Fruit fly (Drosophila melanogaster) S2 (cell line): Measurements from ENCODE around the gene CG44153.

Experiments used
- CG8478 ChIP-seq: fragments of >200 bp; optimal IDR thresholded peaks from 2 replicates; lab custom pipeline; 2018
- CTCF ChIP-seq, 2 experiments: fragments of >200 bp; optimal IDR thresholded peaks; 2 replicates each; lab custom pipeline; 2018

Gene CG44153

DNA sequence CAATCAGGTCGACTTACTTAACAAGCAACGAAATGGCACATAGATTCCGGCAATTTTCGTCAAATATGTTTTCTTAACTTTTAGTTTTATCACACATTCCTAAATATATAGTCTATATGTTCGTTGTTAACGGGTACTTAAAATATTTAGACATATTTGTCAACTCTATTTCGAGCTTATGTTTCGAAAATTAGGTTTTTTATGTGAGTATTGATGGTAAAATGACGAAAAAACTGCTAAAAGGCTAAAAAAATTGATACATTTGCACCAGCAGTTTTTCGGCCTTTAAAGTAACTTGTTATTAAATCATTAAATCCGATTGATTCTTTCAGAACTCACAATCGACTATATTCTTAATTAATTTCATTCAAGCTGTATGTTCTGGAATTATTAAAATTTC is 162.7 kb downstream of the CG44153 start, which contains the start of gene CG13131:
TSS of gene CG13131 (minus strand) at position 101 of the 400 bp plus-strand sequence.
- TF ChIP-seq CG8478 (lab: Kevin White, UChicago), result no peak
- no peak for TF ChIP-seq CTCF (optimal IDR thresholded peaks at IDR 0.05; lab: Kevin White, UChicago)
